Worm (Caenorhabditis elegans) whole organism, L3 larva: ENCODE measurements around the gene F46F5.16.

Source experiments
- ceh-16 ChIP-seq: sonication (generic microtip); optimal IDR thresholded peaks from 2 replicates; lab custom pipeline; 2017; ENCODE audit warnings: missing biosample characterization, missing genetic modification characterization
- egl-27 ChIP-seq: sonication (generic microtip); optimal IDR thresholded peaks from 4 replicates; lab custom pipeline; 2017; ENCODE audit warnings: missing biosample characterization, missing genetic modification reagents, missing genetic modification characterization
- elt-1 ChIP-seq: fragments of 150-350 bp; optimal IDR thresholded peaks from 2 replicates; lab custom pipeline; 2014; ENCODE audit warnings: missing biosample characterization, missing genetic modification characterization
- elt-3 ChIP-seq, 3 experiments: fragments of 150-350 bp in 1 of 3; sonication (generic microtip) in 2 of 3; optimal IDR thresholded peaks; 2 replicates in 2 of 3; 4 replicates in 1 of 3; lab custom pipeline; 2014 to 2017; ENCODE audit warnings: missing biosample characterization in 3 of 3, missing genetic modification characterization in 3 of 3
- fos-1 ChIP-seq: fragments of 150-350 bp; optimal IDR thresholded peaks from 2 replicates; lab custom pipeline; 2014; ENCODE audit warnings: missing biosample characterization, missing genetic modification characterization
- jun-1 ChIP-seq: fragments of 150-350 bp; optimal IDR thresholded peaks from 2 replicates; lab custom pipeline; 2014; ENCODE audit warnings: missing biosample characterization, missing genetic modification reagents, missing genetic modification characterization
- nfya-1 ChIP-seq: sonication (generic microtip); optimal IDR thresholded peaks from 2 replicates; lab custom pipeline; 2017; ENCODE audit warnings: missing genetic modification characterization, mild to moderate bottlenecking, missing compliant biosample characterization, antibody characterized with exemption, moderate library complexity; ENCODE audit not compliant: insufficient read depth
- nhr-11 ChIP-seq: fragments of 150-350 bp; optimal IDR thresholded peaks from 2 replicates; lab custom pipeline; 2014; ENCODE audit warnings: missing biosample characterization, missing genetic modification characterization
- nhr-237 ChIP-seq: fragments of 150-350 bp; optimal IDR thresholded peaks from 2 replicates; lab custom pipeline; 2014; ENCODE audit warnings: missing biosample characterization, missing genetic modification characterization
- nhr-77 ChIP-seq: fragments of 150-350 bp; optimal IDR thresholded peaks from 2 replicates; lab custom pipeline; 2014; ENCODE audit warnings: missing biosample characterization, missing genetic modification characterization
- ztf-11 ChIP-seq: fragments of 150-350 bp; optimal IDR thresholded peaks from 2 replicates; lab custom pipeline; 2014; ENCODE audit warnings: missing biosample characterization, missing genetic modification characterization

ce11 chrII:765219-765618 lies 21.8 kb upstream of the F46F5.16 start, which contains the start of gene C08G5.7:
- TF ChIP-seq fos-1 (tag; lab: Kevin White, UChicago) (no peak), nhr-237 (no peak), egl-27 (tag; lab: Kevin White, UChicago) (no peak), nhr-77 (tag; lab: Kevin White, UChicago) (no peak), elt-1 (no peak), nfya-1 (tag; lab: Kevin White, UChicago) (no peak), jun-1 (tag; lab: Kevin White, UChicago) (no peak), ztf-11 (tag; lab: Kevin White, UChicago) (no peak), nhr-11 (tag; lab: Kevin White, UChicago) (no peak), elt-3 (tag; optimal IDR thresholded peaks at IDR 0.05; lab: Kevin White, UChicago) (no peak), ceh-16 (tag; lab: Kevin White, UChicago) (no peak)
